Worm (Caenorhabditis elegans): ENCODE data around the gene arg-1.

DNA sequence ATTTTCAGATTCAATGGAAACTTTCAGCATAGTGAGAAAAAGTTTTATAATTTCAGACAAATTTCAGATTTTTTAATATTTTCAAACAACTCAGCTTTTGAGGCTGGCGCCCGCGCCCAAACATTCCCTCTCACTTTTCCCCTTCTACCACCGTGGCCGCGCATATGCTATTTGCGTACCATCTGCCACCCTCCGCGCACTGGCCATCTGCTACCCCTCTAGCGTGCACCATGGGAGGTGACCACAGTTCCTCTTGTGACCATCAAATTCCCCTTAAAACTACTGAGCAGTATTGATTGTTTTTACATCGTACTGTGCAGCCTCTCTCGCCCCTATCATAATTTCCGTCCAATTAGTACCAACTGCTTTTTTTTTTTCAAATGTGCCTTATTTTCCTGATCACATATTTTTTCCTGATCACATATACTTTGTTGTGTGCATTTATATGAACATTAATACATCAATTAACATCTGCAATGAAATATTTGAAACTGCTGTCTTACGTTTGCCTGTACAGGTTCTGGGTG lies 14.3 kb downstream of the arg-1 start, which contains the start of gene C14E2.11:
- TF ChIP-seq athp-1 (tag; optimal IDR thresholded peaks at IDR 0.05) = no peak
- TF ChIP-seq Y67H2A.10 (GFP tag; conservative IDR thresholded peaks at IDR 0.05) = no peak
- TF ChIP-seq hsf-1 (GFP tag; IDR thresholded peaks at IDR 0.05) = no peak
- TF ChIP-seq chd-7 (tag; optimal IDR thresholded peaks at IDR 0.05) = no peak
